Worm (Caenorhabditis elegans): Measurements from ENCODE around the gene agt-2.

- TF ChIP-seq F52B5.7 (tag; optimal IDR thresholded peaks at IDR 0.05) (no peak), nhr-90 (tag; optimal IDR thresholded peaks at IDR 0.05) (no peak), snpc-4 (GFP tag; optimal IDR thresholded peaks at IDR 0.05) (no peak), snpc-4 (tag; optimal IDR thresholded peaks at IDR 0.05) (peak in 2 of 4 experiments; percentile 3 to 34), cebp-1 (GFP tag; IDR thresholded peaks at IDR 0.05) (no peak), cebp-1 (tag; optimal IDR thresholded peaks at IDR 0.05) (peak; percentile 69), lsl-1 (GFP tag; optimal IDR thresholded peaks at IDR 0.05) (no peak), lin-40 (tag; optimal IDR thresholded peaks at IDR 0.05) (peak; percentile 67), dpff-1 (tag; optimal IDR thresholded peaks at IDR 0.05) (no peak), dpl-1 (GFP tag; optimal IDR thresholded peaks at IDR 0.05) (no peak), hsf-1 (GFP tag; IDR thresholded peaks at IDR 0.05) (no peak), Y67H2A.10 (GFP tag; conservative IDR thresholded peaks at IDR 0.05) (no peak), mxl-1 (tag; optimal IDR thresholded peaks at IDR 0.05) (no peak), gei-17 (GFP tag; optimal IDR thresholded peaks at IDR 0.05) (no peak)
These were observed 36.8 kb downstream of the agt-2 start for ce11 chrII:5336660-5337494.

Measured in whole organism, young adult.